Worm (Caenorhabditis elegans) whole organism, early embryonic: ENCODE data around the gene F27D9.7.

ENCODE experiments used
- B0310.2 ChIP-seq: sonication (generic microtip); optimal IDR thresholded peaks from 2 replicates; lab custom pipeline; 2016; ENCODE audit warnings: mild to moderate bottlenecking, missing genetic modification characterization, missing compliant biosample characterization
- F13C5.2 ChIP-seq: sonication (generic microtip); optimal IDR thresholded peaks from 2 replicates; lab custom pipeline; 2017; ENCODE audit warnings: mild to moderate bottlenecking, missing genetic modification characterization, inconsistent platforms, missing compliant biosample characterization
- aly-1 ChIP-seq: sonication (generic microtip); optimal IDR thresholded peaks from 2 replicates; lab custom pipeline; 2016; ENCODE audit warnings: missing genetic modification characterization, missing compliant biosample characterization
- ama-1 ChIP-seq: fragments of 150-350 bp; optimal IDR thresholded peaks from 2 replicates; lab custom pipeline; 2014
- ceh-13 ChIP-seq: fragments of 200-800 bp; sonication (Bioruptor generic); optimal IDR thresholded peaks from 2 replicates; lab custom pipeline; 2018; ENCODE audit warnings: mild to moderate bottlenecking, missing genetic modification characterization, missing compliant biosample characterization
- ceh-36 ChIP-seq: sonication (generic microtip); optimal IDR thresholded peaks from 2 replicates; lab custom pipeline; 2016; ENCODE audit warnings: missing genetic modification characterization, inconsistent platforms, missing compliant biosample characterization
- ets-7 ChIP-seq: sonication (generic microtip); optimal IDR thresholded peaks from 2 replicates; lab custom pipeline; 2016; ENCODE audit warnings: missing genotype, missing genetic modification characterization, missing compliant biosample characterization
- flt-1 ChIP-seq: fragments of 200-800 bp; sonication (Bioruptor generic); IDR thresholded peaks from 2 replicates; pipeline ENCODE4 v1.3.6; 2022; ENCODE audit warnings: missing genetic modification characterization, missing compliant biosample characterization
- hmbx-1 ChIP-seq: sonication (generic microtip); optimal IDR thresholded peaks from 2 replicates; lab custom pipeline; 2016; ENCODE audit warnings: mild to moderate bottlenecking, missing genetic modification characterization, missing compliant biosample characterization
- hmg-4 ChIP-seq: fragments of 200-800 bp; sonication (Bioruptor generic); optimal IDR thresholded peaks from 2 replicates; lab custom pipeline; 2018; ENCODE audit warnings: mild to moderate bottlenecking, missing genetic modification characterization, missing compliant biosample characterization
- hnd-1 ChIP-seq: sonication (generic microtip); optimal IDR thresholded peaks from 2 replicates; lab custom pipeline; 2016; ENCODE audit warnings: missing genetic modification characterization, missing compliant biosample characterization
- pes-1 ChIP-seq: fragments of 200-800 bp; sonication (Bioruptor generic); IDR thresholded peaks from 2 replicates; pipeline ENCODE4 v1.3.6; 2022; ENCODE audit warnings: missing genetic modification reagents, missing genetic modification characterization, missing compliant biosample characterization
- scrt-1 ChIP-seq: fragments of 200-800 bp; sonication (Bioruptor generic); IDR thresholded peaks from 2 replicates; pipeline ENCODE4 v1.3.6; 2022; ENCODE audit warnings: missing genetic modification characterization, missing compliant biosample characterization
- sea-1 ChIP-seq: fragments of 200-800 bp; sonication (Bioruptor generic); conservative IDR thresholded peaks from 2 replicates; pipeline ENCODE4 v1.3.6; 2022; ENCODE audit warnings: missing genetic modification characterization, missing compliant biosample characterization
- tbx-11 ChIP-seq: fragments of 200-800 bp; sonication (Bioruptor generic); IDR thresholded peaks from 2 replicates; pipeline ENCODE4 v1.3.6; 2022; ENCODE audit warnings: missing genetic modification characterization, missing compliant biosample characterization
- tbx-37 ChIP-seq: fragments of 200-800 bp; sonication (Bioruptor generic); conservative IDR thresholded peaks from 2 replicates; pipeline ENCODE4 v1.3.6; 2022; ENCODE audit warnings: missing genetic modification reagents, missing genetic modification characterization, missing compliant biosample characterization
- tra-4 ChIP-seq: sonication (generic microtip); optimal IDR thresholded peaks from 2 replicates; lab custom pipeline; 2017; ENCODE audit warnings: missing genetic modification characterization, missing compliant biosample characterization

F27D9.7 gene

ce11 chrX:7670655-7671054 lies at the start of gene F27D9.7:
F27D9.7 (minus strand) TSS chrX:7670755.
- TF ChIP-seq hmbx-1 (tag; lab: Kevin White, UChicago) (no peak), ceh-36 (tag; lab: Kevin White, UChicago) (no peak)

- TF ChIP-seq flt-1 (GFP tag; lab: Robert Waterston, UW): no peak
- TF ChIP-seq F13C5.2 (tag; lab: Kevin White, UChicago): no peak
- TF ChIP-seq aly-1 (tag; lab: Kevin White, UChicago): peak; percentile 23
- no peak for TF ChIP-seq tra-4 (tag; lab: Kevin White, UChicago)
- no peak for TF ChIP-seq B0310.2 (tag; lab: Kevin White, UChicago)
- TF ChIP-seq tbx-37 (GFP tag; lab: Robert Waterston, UW): no peak
- TF ChIP-seq tbx-11 (GFP tag; lab: Robert Waterston, UW): no peak
Observed at ce11 chrX:7718972-7719371, 48.4 kb upstream of the F27D9.7 start, which contains the start of gene K09F5.6. K09F5.6 (plus strand) TSS chrX:7719272.

- TF ChIP-seq ets-7 (tag; lab: Kevin White, UChicago): no peak
- no peak for TF ChIP-seq B0310.2 (tag; lab: Kevin White, UChicago)
- TF ChIP-seq aly-1 (tag; lab: Kevin White, UChicago): no peak
- TF ChIP-seq tbx-37 (GFP tag; lab: Robert Waterston, UW): no peak
- no peak for TF ChIP-seq flt-1 (GFP tag; lab: Robert Waterston, UW)
- TF ChIP-seq ceh-13 (GFP tag; lab: Kevin White, UChicago): no peak
- no peak for TF ChIP-seq hmbx-1 (tag; lab: Kevin White, UChicago)
- TF ChIP-seq tra-4 (tag; lab: Kevin White, UChicago): no peak
Observed at ce11 chrX:7715463-7715862, 44.9 kb upstream of the F27D9.7 start.

- TF ChIP-seq hmg-4 (GFP tag; lab: Kevin White, UChicago): peak; percentile 72
- TF ChIP-seq flt-1 (GFP tag; lab: Robert Waterston, UW): no peak; the same call in 1 of the 2 replicates
Observed at ce11 chrX:7712887-7713286, 42.3 kb upstream of the F27D9.7 start.

ce11 chrX:7710643-7711042 lies 40.1 kb upstream of the F27D9.7 start, which contains the start of gene K09F5.4:
K09F5.4 (minus strand) TSS chrX:7710743.
- TF ChIP-seq pes-1 (GFP tag; lab: Robert Waterston, UW) (no peak), tbx-11 (GFP tag; lab: Robert Waterston, UW) (no peak), ets-7 (tag; lab: Kevin White, UChicago) (no peak), hnd-1 (no peak), sea-1 (no peak), tra-4 (tag; lab: Kevin White, UChicago) (no peak), ama-1 (lab: Kevin White, UChicago) (no peak), hmbx-1 (tag; lab: Kevin White, UChicago) (no peak), flt-1 (GFP tag; lab: Robert Waterston, UW) (no peak), ceh-36 (tag; lab: Kevin White, UChicago) (no peak), ceh-13 (GFP tag; lab: Kevin White, UChicago) (no peak), tbx-37 (GFP tag; lab: Robert Waterston, UW) (no peak), F13C5.2 (tag; lab: Kevin White, UChicago) (no peak), scrt-1 (GFP tag; lab: Robert Waterston, UW) (no peak), hmg-4 (GFP tag; lab: Kevin White, UChicago) (no peak)

- no peak for TF ChIP-seq ceh-13 (GFP tag; lab: Kevin White, UChicago)
- TF ChIP-seq B0310.2 (tag; lab: Kevin White, UChicago): peak; percentile 37
- TF ChIP-seq tbx-11 (GFP tag; lab: Robert Waterston, UW): no peak
Observed at ce11 chrX:7710187-7710586, 39.6 kb upstream of the F27D9.7 start.

ce11 chrX:7707031-7707430 lies 36.5 kb upstream of the F27D9.7 start, which contains the start of gene kvs-1:
kvs-1 (minus strand) TSS chrX:7707131.
- no peak for TF ChIP-seq tbx-37 (GFP tag; lab: Robert Waterston, UW)
- no peak for TF ChIP-seq hmbx-1 (tag; lab: Kevin White, UChicago)
- TF ChIP-seq tra-4 (tag; lab: Kevin White, UChicago): no peak
- no peak for TF ChIP-seq flt-1 (GFP tag; lab: Robert Waterston, UW)
- TF ChIP-seq ceh-36 (tag; lab: Kevin White, UChicago): no peak
- TF ChIP-seq aly-1 (tag; lab: Kevin White, UChicago): no peak
- TF ChIP-seq tbx-11 (GFP tag; lab: Robert Waterston, UW): no peak
- TF ChIP-seq pes-1 (GFP tag; lab: Robert Waterston, UW): no peak
- no peak for TF ChIP-seq ama-1 (lab: Kevin White, UChicago)
- no peak for TF ChIP-seq sea-1
- TF ChIP-seq ets-7 (tag; lab: Kevin White, UChicago): no peak
- TF ChIP-seq hmg-4 (GFP tag; lab: Kevin White, UChicago): no peak
- TF ChIP-seq F13C5.2 (tag; lab: Kevin White, UChicago): no peak

- TF ChIP-seq hmbx-1 (tag; lab: Kevin White, UChicago): no peak
- TF ChIP-seq tbx-37 (GFP tag; lab: Robert Waterston, UW): no peak
- TF ChIP-seq ceh-36 (tag; lab: Kevin White, UChicago): no peak
- no peak for TF ChIP-seq pes-1 (GFP tag; lab: Robert Waterston, UW)
- no peak for TF ChIP-seq ets-7 (tag; lab: Kevin White, UChicago)
- TF ChIP-seq tra-4 (tag; lab: Kevin White, UChicago): no peak
- no peak for TF ChIP-seq scrt-1 (GFP tag; lab: Robert Waterston, UW)
- no peak for TF ChIP-seq ama-1 (lab: Kevin White, UChicago)
- no peak for TF ChIP-seq sea-1
- no peak for TF ChIP-seq flt-1 (GFP tag; lab: Robert Waterston, UW)
- TF ChIP-seq B0310.2 (tag; lab: Kevin White, UChicago): no peak
- no peak for TF ChIP-seq F13C5.2 (tag; lab: Kevin White, UChicago)
- TF ChIP-seq hnd-1: no peak
Observed at ce11 chrX:7703863-7704262, 33.3 kb upstream of the F27D9.7 start.
